Worm (Caenorhabditis elegans) whole organism, L4/young adult: ENCODE results near the gene F47B8.18.
"Not testable (repeated sequence)": the region's sequence is repeated elsewhere in the genome, so short reads cannot be mapped to it uniquely, and the experiment has no call there.

Experiments
- W03F9.2 ChIP-seq: fragments of 150-350 bp; optimal IDR thresholded peaks from 2 replicates; lab custom pipeline; 2014; ENCODE audit warnings: missing biosample characterization, missing genetic modification characterization
- dao-5 ChIP-seq: sonication (generic microtip); optimal IDR thresholded peaks from 2 replicates; lab custom pipeline; 2016; ENCODE audit warnings: missing genotype, missing genetic modification characterization, moderate library complexity, missing compliant biosample characterization
- him-1 ChIP-seq: sonication (generic microtip); optimal IDR thresholded peaks from 2 replicates; lab custom pipeline; 2016; ENCODE audit warnings: missing genotype, missing genetic modification reagents, missing genetic modification characterization, missing compliant biosample characterization

ce11 chrV:14308164-14308563 is 17.1 kb downstream of the F47B8.18 start, which contains the start of gene spig-5:
- not testable (repeated sequence) for TF ChIP-seq W03F9.2, him-1, dao-5 (tag; lab: Kevin White, UChicago)
